Fruit fly (Drosophila melanogaster) whole organism, adult: Measurements from ENCODE around the gene CG17470.

Source experiments
- CG11617 ChIP-seq: fragments of 200-800 bp; sonication (Bioruptor generic); optimal IDR thresholded peaks from 2 replicates; lab custom pipeline; 2017; ENCODE audit warnings: mild to moderate bottlenecking, missing biosample characterization, missing genetic modification reagents, missing genetic modification characterization
- CG12768 ChIP-seq: fragments of 200-800 bp; sonication (Bioruptor generic); optimal IDR thresholded peaks from 2 replicates; lab custom pipeline; 2017; ENCODE audit warnings: missing biosample characterization, missing genetic modification characterization, mild to moderate bottlenecking, moderate library complexity, missing genetic modification reagents
- CG14711 ChIP-seq: fragments of 200-800 bp; sonication (Bioruptor generic); optimal IDR thresholded peaks from 2 replicates; lab custom pipeline; 2018; ENCODE audit warnings: missing biosample characterization, mild to moderate bottlenecking, missing genetic modification characterization, moderate library complexity
- CG1620 ChIP-seq: fragments of 200-800 bp; sonication (Bioruptor generic); optimal IDR thresholded peaks from 2 replicates; lab custom pipeline; 2016; ENCODE audit warnings: missing biosample characterization, missing genetic modification characterization
- CG33017 ChIP-seq: fragments of 200-800 bp; sonication (Bioruptor generic); optimal IDR thresholded peaks from 2 replicates; lab custom pipeline; 2018; ENCODE audit warnings: missing biosample characterization, mild to moderate bottlenecking, missing genetic modification characterization, moderate library complexity
- CG5204 ChIP-seq: fragments of 200-800 bp; sonication (Bioruptor generic); optimal IDR thresholded peaks from 2 replicates; lab custom pipeline; 2016; ENCODE audit warnings: missing biosample characterization, missing genetic modification characterization
- CG7045 ChIP-seq: fragments of 200-800 bp; sonication (Bioruptor generic); optimal IDR thresholded peaks from 2 replicates; lab custom pipeline; 2017; ENCODE audit warnings: missing biosample characterization, mild to moderate bottlenecking, missing genetic modification characterization
- CG7101 ChIP-seq: fragments of 200-800 bp; sonication (Bioruptor generic); optimal IDR thresholded peaks from 2 replicates; lab custom pipeline; 2018; ENCODE audit warnings: missing biosample characterization, mild to moderate bottlenecking, missing genetic modification characterization, moderate library complexity
- Clk ChIP-seq: fragments of 200-800 bp; sonication (Bioruptor generic); optimal IDR thresholded peaks from 2 replicates; lab custom pipeline; 2017; ENCODE audit warnings: missing biosample characterization, missing genetic modification characterization
- Crg-1 ChIP-seq: fragments of 200-800 bp; sonication (Bioruptor generic); optimal IDR thresholded peaks from 2 replicates; lab custom pipeline; 2016; ENCODE audit warnings: missing biosample characterization, missing genetic modification characterization
- Hr96 ChIP-seq: fragments of 200-800 bp; sonication (Bioruptor generic); optimal IDR thresholded peaks from 2 replicates; lab custom pipeline; 2016; ENCODE audit warnings: missing biosample characterization, missing genetic modification characterization
- Mnt ChIP-seq: fragments of 200-800 bp; sonication (Bioruptor generic); optimal IDR thresholded peaks from 2 replicates; lab custom pipeline; 2016; ENCODE audit warnings: missing biosample characterization, mild to moderate bottlenecking, missing genetic modification characterization
- bab1 ChIP-seq: fragments of 200-800 bp; sonication (Bioruptor generic); optimal IDR thresholded peaks from 3 replicates; lab custom pipeline; 2019; ENCODE audit warnings: missing biosample characterization, mild to moderate bottlenecking, missing genetic modification characterization, moderate library complexity
- cic ChIP-seq: fragments of 200-800 bp; sonication (Bioruptor generic); optimal IDR thresholded peaks from 2 replicates; lab custom pipeline; 2017; ENCODE audit warnings: missing biosample characterization, mild to moderate bottlenecking, missing genetic modification characterization, moderate library complexity
- cnc ChIP-seq, 2 experiments: fragments of >200 bp; optimal IDR thresholded peaks; 2 replicates each; lab custom pipeline; 2017
- kay ChIP-seq: fragments of 200-800 bp; sonication (Bioruptor generic); peaks from one replicate; lab custom pipeline; 2016; ENCODE audit warnings: missing biosample characterization, missing genetic modification characterization, borderline replicate concordance
- ovo ChIP-seq: fragments of 200-800 bp; sonication (Bioruptor generic); optimal IDR thresholded peaks from 2 replicates; lab custom pipeline; 2016; ENCODE audit warnings: missing biosample characterization, missing genetic modification characterization
- pad ChIP-seq: fragments of 200-800 bp; sonication (Bioruptor generic); optimal IDR thresholded peaks from 3 replicates; lab custom pipeline; 2017; ENCODE audit warnings: missing biosample characterization, missing genetic modification characterization, mild to moderate bottlenecking, moderate library complexity, missing genetic modification reagents
- tj ChIP-seq: fragments of 200-800 bp; sonication (Bioruptor generic); optimal IDR thresholded peaks from 3 replicates; lab custom pipeline; 2017; ENCODE audit warnings: missing biosample characterization, mild to moderate bottlenecking, missing genetic modification characterization, moderate library complexity
- toe ChIP-seq: fragments of 200-800 bp; sonication (Bioruptor generic); optimal IDR thresholded peaks from 2 replicates; lab custom pipeline; 2016; ENCODE audit warnings: missing biosample characterization, missing genetic modification characterization

The CG17470 gene

DNA sequence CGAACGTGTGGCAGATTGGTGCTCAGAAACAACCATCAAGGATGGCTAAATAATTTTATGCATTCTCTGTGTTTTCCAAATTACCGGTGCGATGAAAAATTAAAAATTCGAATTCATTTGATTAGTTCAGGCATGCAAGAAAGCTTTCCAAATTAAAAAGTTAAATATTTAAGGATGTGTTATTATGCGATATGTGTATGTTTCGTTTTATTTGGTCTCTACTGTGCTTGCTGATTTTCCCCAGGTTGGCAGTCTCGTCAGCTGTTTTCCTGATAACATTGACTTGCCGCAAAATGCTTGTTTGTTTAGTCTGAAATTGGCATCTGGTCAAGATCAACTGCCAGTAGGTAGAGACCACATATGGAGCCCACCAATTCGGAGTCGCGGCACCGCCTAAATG lies 6.8 kb upstream of the CG17470 start, which contains the start of gene CG2611:
TSS of gene CG2611 (plus strand) at position 299 of the 400 bp plus-strand sequence.
- TF ChIP-seq CG1620 (GFP tag; lab: Kevin White, UChicago) (peak; percentile 33), CG7101 (tag; lab: Kevin White, UChicago) (peak; percentile 45), Crg-1 (GFP tag; lab: Kevin White, UChicago) (peak; percentile 42), Mnt (peak; percentile 18), bab1 (GFP tag; lab: Kevin White, UChicago) (peak; percentile 28), toe (peak; percentile 41), CG7045 (GFP tag; lab: Kevin White, UChicago) (no peak), CG33017 (tag; lab: Kevin White, UChicago) (no peak), CG11617 (peak; percentile 55)

DNA sequence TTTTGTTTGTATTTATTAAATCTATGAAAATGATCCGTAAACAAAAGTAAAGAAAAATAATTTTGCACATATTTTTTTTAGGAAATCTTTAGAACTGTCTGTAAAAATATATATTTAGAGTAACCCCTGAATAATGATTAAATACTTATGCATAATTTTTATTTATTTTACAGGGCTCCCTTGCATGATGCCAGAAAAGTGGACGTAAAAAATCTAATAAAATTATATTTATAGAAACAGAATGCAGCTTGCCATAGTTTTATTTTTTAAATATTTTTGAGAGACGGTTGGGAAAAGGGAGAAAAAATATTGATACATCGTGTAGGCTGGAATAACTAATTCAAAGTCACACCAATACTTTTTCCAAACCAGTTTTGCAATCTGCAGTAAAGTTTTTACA lies 5.6 kb upstream of the CG17470 start, which contains the start of gene CG18810:
TSS of gene CG18810 (plus strand) at position 301 of the 400 bp plus-strand sequence.
- TF ChIP-seq CG33017 (tag; lab: Kevin White, UChicago) (no peak), toe (no peak), CG11617 (no peak), CG12768 (no peak), Clk (no peak), Crg-1 (GFP tag; lab: Kevin White, UChicago) (no peak), ovo (GFP tag; lab: Kevin White, UChicago) (no peak), kay (no peak), Mnt (no peak), cic (GFP tag; lab: Kevin White, UChicago) (no peak), cnc (optimal IDR thresholded peaks at IDR 0.05; lab: Kevin White, UChicago) (no peak), CG1620 (GFP tag; lab: Kevin White, UChicago) (no peak), Hr96 (GFP tag; lab: Kevin White, UChicago) (no peak), CG14711 (tag; lab: Kevin White, UChicago) (no peak)

- TF ChIP-seq tj (no peak), cnc (optimal IDR thresholded peaks at IDR 0.05; lab: Kevin White, UChicago) (no peak), Crg-1 (GFP tag; lab: Kevin White, UChicago) (peak; percentile 22), pad (GFP tag; lab: Kevin White, UChicago) (no peak), cic (GFP tag; lab: Kevin White, UChicago) (no peak), toe (peak; percentile 25), CG7045 (GFP tag; lab: Kevin White, UChicago) (no peak), ovo (GFP tag; lab: Kevin White, UChicago) (no peak), Mnt (peak; percentile 97), CG1620 (GFP tag; lab: Kevin White, UChicago) (peak; percentile 3), CG7101 (tag; lab: Kevin White, UChicago) (peak; percentile 1), CG12768 (no peak), CG11617 (peak; percentile 15), CG14711 (tag; lab: Kevin White, UChicago) (peak; percentile 22), Hr96 (GFP tag; lab: Kevin White, UChicago) (no peak), Clk (no peak), kay (peak; percentile 92), bab1 (GFP tag; lab: Kevin White, UChicago) (no peak), CG5204 (GFP tag; lab: Kevin White, UChicago) (no peak), CG33017 (tag; lab: Kevin White, UChicago) (no peak)
These were observed 4.3 kb upstream of the CG17470 start for dm6 chr2L:20647240-20647908.

- TF ChIP-seq kay (peak; percentile 90), cnc (optimal IDR thresholded peaks at IDR 0.05; lab: Kevin White, UChicago) (no peak), pad (GFP tag; lab: Kevin White, UChicago) (peak; percentile 72), toe (peak; percentile 74), Clk (peak; percentile 23), CG14711 (tag; lab: Kevin White, UChicago) (peak; percentile 86), Crg-1 (GFP tag; lab: Kevin White, UChicago) (peak; percentile 73), CG33017 (tag; lab: Kevin White, UChicago) (peak; percentile 91), cic (GFP tag; lab: Kevin White, UChicago) (peak; percentile 42), CG12768 (peak; percentile 89), CG7045 (GFP tag; lab: Kevin White, UChicago) (peak; percentile 92), bab1 (GFP tag; lab: Kevin White, UChicago) (peak; percentile 89), CG1620 (GFP tag; lab: Kevin White, UChicago) (peak; percentile 76), Mnt (peak; percentile 72), CG11617 (peak; percentile 92), ovo (GFP tag; lab: Kevin White, UChicago) (peak; percentile 40), Hr96 (GFP tag; lab: Kevin White, UChicago) (peak; percentile 71), tj (peak; percentile 58), CG5204 (GFP tag; lab: Kevin White, UChicago) (no peak), CG7101 (tag; lab: Kevin White, UChicago) (peak; percentile 91)
These were observed 2.4 kb upstream of the CG17470 start, which contains the start of the genes phr6-4 and CG2608 for dm6 chr2L:20645394-20645869. Gene phr6-4 (minus strand): TSS chr2L:20645791. Gene CG2608 (plus strand): TSS chr2L:20645822.

dm6 chr2L:20640617-20641016 lies 2.4 kb downstream of the CG17470 start, which contains the start of gene Sfp38D:
Gene Sfp38D (plus strand): TSS chr2L:20640917.
- TF ChIP-seq toe, result no peak
- TF ChIP-seq CG33017 (tag; lab: Kevin White, UChicago), result no peak
- no peak for TF ChIP-seq kay
- TF ChIP-seq CG1620 (GFP tag; lab: Kevin White, UChicago), result no peak
- TF ChIP-seq bab1 (GFP tag; lab: Kevin White, UChicago), result no peak
- TF ChIP-seq cic (GFP tag; lab: Kevin White, UChicago), result no peak
- no peak for TF ChIP-seq pad (GFP tag; lab: Kevin White, UChicago)
- no peak for TF ChIP-seq CG14711 (tag; lab: Kevin White, UChicago)
- TF ChIP-seq CG11617, result no peak
- TF ChIP-seq CG7101 (tag; lab: Kevin White, UChicago), result no peak
- no peak for TF ChIP-seq ovo (GFP tag; lab: Kevin White, UChicago)
- no peak for TF ChIP-seq Crg-1 (GFP tag; lab: Kevin White, UChicago)
- no peak for TF ChIP-seq CG5204 (GFP tag; lab: Kevin White, UChicago)
- no peak for TF ChIP-seq tj
- no peak for TF ChIP-seq Mnt
- no peak for TF ChIP-seq CG12768
- TF ChIP-seq CG7045 (GFP tag; lab: Kevin White, UChicago), result no peak
- no peak for TF ChIP-seq cnc (optimal IDR thresholded peaks at IDR 0.05; lab: Kevin White, UChicago)
- no peak for TF ChIP-seq Hr96 (GFP tag; lab: Kevin White, UChicago)
- TF ChIP-seq Clk, result no peak
